Worm (Caenorhabditis elegans) whole organism, L4/young adult: Measurements from ENCODE around the gene pigt-1.
A peak's percentile ranks its signal among the peaks of the same experiment; 100 is the strongest.

Source experiments
- W03F9.2 ChIP-seq: fragments of 150-350 bp; optimal IDR thresholded peaks from 2 replicates; lab custom pipeline; 2014; ENCODE audit warnings: missing biosample characterization, missing genetic modification characterization
- dao-5 ChIP-seq: sonication (generic microtip); optimal IDR thresholded peaks from 2 replicates; lab custom pipeline; 2016; ENCODE audit warnings: missing genotype, missing genetic modification characterization, moderate library complexity, missing compliant biosample characterization
- him-1 ChIP-seq: sonication (generic microtip); optimal IDR thresholded peaks from 2 replicates; lab custom pipeline; 2016; ENCODE audit warnings: missing genotype, missing genetic modification reagents, missing genetic modification characterization, missing compliant biosample characterization

The pigt-1 gene

ce11 chrV:10958322-10958900 lies at the start of gene pigt-1:
Gene pigt-1 (minus strand): TSS chrV:10958821.
- TF ChIP-seq W03F9.2 (tag; lab: Kevin White, UChicago) (peak; percentile 11), dao-5 (tag; lab: Kevin White, UChicago) (no peak)

DNA sequence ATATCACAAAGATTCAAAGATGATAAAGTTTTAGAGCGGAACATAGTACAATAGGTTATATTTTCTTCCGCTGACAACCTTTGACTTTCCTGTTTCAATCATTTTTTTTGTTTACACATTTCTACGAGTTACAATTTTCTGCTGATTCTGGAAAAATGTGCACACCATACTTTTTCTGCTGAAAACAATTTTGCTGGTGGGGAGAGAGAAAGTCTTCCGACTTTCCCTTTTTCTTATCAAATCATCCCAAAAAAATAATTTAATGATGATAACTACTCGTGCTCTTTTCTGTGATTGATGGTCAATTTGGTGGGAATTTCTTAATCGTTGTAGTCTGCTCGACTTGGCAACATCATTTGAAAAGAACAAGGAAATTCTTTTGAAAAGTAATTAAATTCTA lies 49.0 kb upstream of the pigt-1 start:
- TF ChIP-seq dao-5 (tag; lab: Kevin White, UChicago) (no peak), W03F9.2 (tag; lab: Kevin White, UChicago) (no peak)

ce11 chrV:11004094-11004493 lies 45.5 kb upstream of the pigt-1 start:
- TF ChIP-seq him-1 (no peak), dao-5 (tag; lab: Kevin White, UChicago) (no peak), W03F9.2 (tag; lab: Kevin White, UChicago) (no peak)

DNA sequence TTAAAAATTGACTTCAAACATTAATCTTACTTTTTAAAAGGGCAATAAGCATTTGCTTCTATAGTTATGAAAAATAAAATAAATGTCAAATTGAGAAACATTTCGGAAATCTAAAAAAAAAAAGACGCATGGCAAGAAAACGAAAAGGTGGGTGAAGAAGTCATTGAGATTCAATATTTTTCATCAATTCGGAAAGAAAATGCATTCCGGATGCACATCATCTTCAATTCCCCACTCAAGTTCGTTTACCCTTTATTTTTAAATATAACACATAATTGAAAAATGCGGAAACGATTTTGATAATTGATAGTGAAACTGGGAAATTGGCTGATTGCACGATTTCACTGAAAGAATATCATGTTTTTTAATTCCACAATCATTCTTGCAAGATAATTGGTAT lies 43.8 kb upstream of the pigt-1 start, which contains the start of gene F53B7.4:
F53B7.4 (minus strand) TSS at position 101 of the 400 bp plus-strand sequence.
- no peak for TF ChIP-seq W03F9.2 (tag; lab: Kevin White, UChicago)
- no peak for TF ChIP-seq him-1
- TF ChIP-seq dao-5 (tag; lab: Kevin White, UChicago): no peak

- TF ChIP-seq him-1: no peak
- TF ChIP-seq W03F9.2 (tag; lab: Kevin White, UChicago): peak; percentile 59
Observed at ce11 chrV:11000650-11001049, 42.0 kb upstream of the pigt-1 start, which contains the start of gene isy-1. Gene isy-1 (minus strand): TSS chrV:11000699.

DNA sequence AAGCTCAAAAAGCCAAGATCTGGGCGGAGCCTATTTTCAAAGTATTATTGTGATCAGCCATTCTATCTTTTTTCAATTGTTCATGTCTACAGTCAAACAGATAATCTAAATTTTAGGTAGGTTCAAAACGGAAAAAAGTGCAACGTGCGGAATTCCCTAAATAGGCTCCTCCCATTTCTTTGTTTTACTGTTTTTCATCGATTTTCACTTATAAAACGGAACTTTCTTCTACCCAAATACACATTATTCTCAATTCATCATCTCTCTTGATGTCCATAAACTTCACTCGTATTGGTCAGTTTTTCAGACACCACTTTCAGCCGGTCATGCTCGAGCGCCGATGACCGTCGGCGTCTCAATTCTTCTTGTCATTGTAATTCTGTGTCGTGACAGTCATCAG lies 40.2 kb upstream of the pigt-1 start, which contains the start of gene F53B7.7:
F53B7.7 (plus strand) TSS at position 301 of the 400 bp plus-strand sequence.
- TF ChIP-seq dao-5 (tag; lab: Kevin White, UChicago) (no peak), him-1 (no peak), W03F9.2 (tag; lab: Kevin White, UChicago) (no peak)

- TF ChIP-seq dao-5 (tag; lab: Kevin White, UChicago): no peak
- no peak for TF ChIP-seq W03F9.2 (tag; lab: Kevin White, UChicago)
- TF ChIP-seq him-1: no peak
Observed at ce11 chrV:10991789-10992188, 33.2 kb upstream of the pigt-1 start, which contains the start of gene frpr-9. Gene frpr-9 (plus strand): TSS chrV:10992089.

DNA sequence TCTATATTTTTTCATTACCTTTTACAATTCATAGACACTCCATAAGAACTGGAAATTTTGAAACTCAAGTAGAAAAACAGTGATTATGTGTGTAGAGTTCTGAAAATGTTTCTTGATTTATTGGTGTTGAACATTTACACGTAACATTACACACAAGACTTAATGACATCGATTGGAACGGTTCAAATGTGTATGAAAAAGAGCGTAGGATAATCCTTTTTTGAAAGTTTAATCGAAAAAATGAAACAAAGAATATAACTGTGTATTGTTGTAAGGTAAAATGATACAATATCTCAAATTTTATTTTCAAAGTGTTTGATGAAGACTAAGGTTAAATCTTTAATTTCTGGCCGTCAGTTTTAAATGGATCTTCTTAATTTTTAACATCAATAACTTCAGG lies 22.5 kb upstream of the pigt-1 start, which contains the start of gene fig-1:
fig-1 (minus strand) TSS at position 101 of the 400 bp plus-strand sequence.
- TF ChIP-seq him-1 (no peak), dao-5 (tag; lab: Kevin White, UChicago) (no peak), W03F9.2 (tag; lab: Kevin White, UChicago) (no peak)

DNA sequence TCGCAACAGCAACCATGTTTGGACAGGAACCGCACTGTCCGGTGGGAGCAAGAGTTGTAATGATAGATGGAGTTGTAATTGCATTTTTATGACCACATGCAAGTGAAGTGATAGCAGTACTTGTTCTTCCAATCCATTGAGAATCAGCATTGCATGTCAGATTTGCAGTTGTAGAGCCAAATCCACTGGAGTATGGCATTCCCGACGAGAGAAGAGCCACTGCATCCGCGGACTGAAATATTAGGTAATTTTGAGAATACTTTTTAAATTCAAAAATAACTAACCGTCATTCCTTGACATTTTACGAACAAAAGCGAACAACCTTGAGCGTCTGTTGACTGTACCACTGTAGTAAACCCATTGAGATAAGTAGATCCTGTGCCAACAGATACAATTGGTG lies 16.5 kb upstream of the pigt-1 start:
- no peak for TF ChIP-seq him-1
- no peak for TF ChIP-seq dao-5 (tag; lab: Kevin White, UChicago)
- TF ChIP-seq W03F9.2 (tag; lab: Kevin White, UChicago): no peak

DNA sequence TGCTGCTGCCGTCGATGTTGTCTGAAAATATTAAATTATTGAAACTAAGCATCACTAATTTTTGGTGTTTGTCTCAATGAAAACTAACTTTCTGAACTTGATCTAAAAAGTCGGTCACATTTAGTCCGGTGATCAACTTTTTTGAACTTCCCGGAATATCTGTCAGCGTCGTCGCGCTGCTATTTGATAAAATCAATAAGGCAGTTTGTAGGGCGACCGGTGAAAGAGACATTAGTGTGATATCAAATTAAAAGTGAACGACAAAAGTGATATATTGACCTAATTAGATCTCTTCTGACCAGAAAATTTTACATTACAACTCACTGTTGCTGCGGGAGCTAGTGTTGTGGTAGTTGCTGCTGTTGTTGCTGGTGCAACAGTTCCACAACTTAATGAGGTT lies 12.3 kb upstream of the pigt-1 start:
- no peak for TF ChIP-seq him-1
- TF ChIP-seq dao-5 (tag; lab: Kevin White, UChicago): no peak
- TF ChIP-seq W03F9.2 (tag; lab: Kevin White, UChicago): no peak

DNA sequence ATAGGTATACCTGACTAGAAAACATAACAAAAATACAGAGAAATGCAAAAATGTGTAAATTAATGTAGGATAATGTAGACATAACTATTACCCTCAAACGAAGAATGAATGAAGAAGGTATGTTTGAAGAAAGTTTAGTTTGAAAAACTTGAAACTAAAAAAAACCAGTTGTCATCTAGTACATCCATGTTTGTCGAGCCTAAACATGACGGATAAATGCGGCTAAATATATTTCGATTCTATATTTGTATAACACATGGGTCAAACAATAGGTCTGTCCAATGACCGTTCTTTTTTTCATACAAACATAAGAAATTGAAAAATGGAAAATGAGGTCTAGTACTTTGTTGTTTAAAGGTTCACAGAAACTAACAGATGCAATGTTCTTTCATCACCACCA lies 11.4 kb upstream of the pigt-1 start, which contains the start of gene F17C11.22:
F17C11.22 (minus strand) TSS at position 101 of the 400 bp plus-strand sequence.
- TF ChIP-seq W03F9.2 (tag; lab: Kevin White, UChicago): no peak
- TF ChIP-seq him-1: no peak
- TF ChIP-seq dao-5 (tag; lab: Kevin White, UChicago): no peak

DNA sequence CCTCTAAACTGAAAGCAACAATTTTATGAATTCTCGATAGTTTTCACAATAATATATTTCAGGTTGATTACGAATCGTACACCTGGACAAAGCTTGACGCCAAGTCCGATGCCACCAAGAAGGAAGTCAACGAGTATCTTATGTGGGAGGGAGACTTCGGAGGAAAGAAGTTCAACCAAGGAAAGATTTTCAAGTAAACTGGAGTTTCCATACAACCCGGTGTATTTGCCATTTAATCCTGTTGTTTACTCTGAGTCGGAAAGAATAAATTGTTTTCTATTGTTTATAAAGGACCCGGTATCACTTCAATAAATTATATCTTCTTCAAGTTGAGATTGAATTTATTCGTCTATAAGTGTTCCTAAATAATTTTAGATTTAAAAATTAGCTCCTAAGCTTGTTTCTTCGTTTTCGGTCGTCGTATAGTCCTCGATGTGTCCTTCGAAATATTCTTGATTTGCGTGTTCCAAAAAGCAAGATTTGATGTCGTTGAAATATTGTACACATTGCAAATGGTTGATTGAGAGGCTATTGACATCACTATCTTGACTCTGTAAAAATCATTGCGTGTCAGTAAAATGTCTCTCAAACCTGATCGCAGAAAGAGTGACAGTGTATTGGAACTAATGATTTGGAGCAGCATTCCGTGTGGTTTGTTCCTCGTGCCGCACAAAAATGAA lies 9.1 kb upstream of the pigt-1 start:
- TF ChIP-seq him-1 (no peak), dao-5 (tag; lab: Kevin White, UChicago) (no peak), W03F9.2 (tag; lab: Kevin White, UChicago) (no peak)

- TF ChIP-seq him-1: no peak
- TF ChIP-seq W03F9.2 (tag; lab: Kevin White, UChicago): no peak
- TF ChIP-seq dao-5 (tag; lab: Kevin White, UChicago): no peak
Observed at ce11 chrV:10966874-10967273, 8.3 kb upstream of the pigt-1 start.

ce11 chrV:10965501-10965900 lies 6.9 kb upstream of the pigt-1 start, which contains the start of the genes ctf-4 and eef-1G:
Gene ctf-4 (minus strand): TSS chrV:10965539.
Gene eef-1G (plus strand): TSS chrV:10965719.
- peak; percentile 97 for TF ChIP-seq W03F9.2 (tag; lab: Kevin White, UChicago)
- TF ChIP-seq dao-5 (tag; lab: Kevin White, UChicago): no peak
- peak; percentile 89 for TF ChIP-seq him-1
